Fruit fly (Drosophila melanogaster) whole organism, prepupa: ENCODE results near the gene CG16820.

ENCODE experiments used
- Blimp-1 ChIP-seq: fragments of 200-800 bp; sonication (Bioruptor generic); optimal IDR thresholded peaks from 3 replicates; lab custom pipeline; 2017; ENCODE audit warnings: missing biosample characterization, missing genetic modification characterization, mild to moderate bottlenecking, moderate library complexity, missing genetic modification reagents
- CG10631 ChIP-seq: fragments of 200-800 bp; sonication (Bioruptor generic); optimal IDR thresholded peaks from 2 replicates; lab custom pipeline; 2016; ENCODE audit warnings: missing biosample characterization, missing genetic modification characterization
- CG10669 ChIP-seq: fragments of 200-800 bp; sonication (Bioruptor generic); optimal IDR thresholded peaks from 3 replicates; lab custom pipeline; 2018; ENCODE audit warnings: missing biosample characterization, mild to moderate bottlenecking, missing genetic modification characterization, moderate library complexity
- CG11294 ChIP-seq: fragments of 200-800 bp; sonication (Bioruptor generic); IDR thresholded peaks from 2 replicates; pipeline ENCODE4 v1.3.6; 2022; ENCODE audit warnings: missing biosample characterization, missing genetic modification characterization
- CG11762 ChIP-seq: fragments of 200-800 bp; sonication (Bioruptor generic); optimal IDR thresholded peaks from 3 replicates; lab custom pipeline; 2016; ENCODE audit warnings: missing biosample characterization, missing genetic modification characterization; ENCODE audit not compliant: insufficient read depth
- CG11902 ChIP-seq: fragments of 200-800 bp; sonication (Bioruptor generic); optimal IDR thresholded peaks from 3 replicates; lab custom pipeline; 2016; ENCODE audit warnings: missing biosample characterization, missing genetic modification characterization
- CG15336 ChIP-seq: fragments of 200-800 bp; sonication (Bioruptor generic); IDR thresholded peaks from 2 replicates; pipeline ENCODE4 v1.3.6; 2022; ENCODE audit warnings: missing biosample characterization, missing genetic modification characterization
- CG1621 ChIP-seq: fragments of 200-800 bp; sonication (Bioruptor generic); optimal IDR thresholded peaks from 3 replicates; lab custom pipeline; 2018; ENCODE audit warnings: missing biosample characterization, mild to moderate bottlenecking, missing genetic modification characterization
- CG16779 ChIP-seq: fragments of 200-800 bp; sonication (Bioruptor generic); optimal IDR thresholded peaks from 3 replicates; lab custom pipeline; 2017; ENCODE audit warnings: missing biosample characterization, mild to moderate bottlenecking, missing genetic modification characterization
- CG3032 ChIP-seq: fragments of 200-800 bp; optimal IDR thresholded peaks from 2 replicates; lab custom pipeline; 2019; ENCODE audit warnings: missing biosample characterization, mild to moderate bottlenecking, missing genetic modification characterization, moderate library complexity
- CG31627 ChIP-seq: fragments of 200-800 bp; sonication (Bioruptor generic); optimal IDR thresholded peaks from 3 replicates; lab custom pipeline; 2016; ENCODE audit warnings: missing biosample characterization, missing genetic modification characterization
- CG32006 ChIP-seq: fragments of 200-800 bp; sonication (Bioruptor generic); optimal IDR thresholded peaks from 3 replicates; lab custom pipeline; 2017; ENCODE audit warnings: missing biosample characterization, mild to moderate bottlenecking, missing genetic modification characterization
- CG3919 ChIP-seq: fragments of 200-800 bp; sonication (Bioruptor generic); optimal IDR thresholded peaks from 3 replicates; lab custom pipeline; 2016; ENCODE audit warnings: missing biosample characterization, missing genetic modification characterization
- CG4318 ChIP-seq: fragments of 200-800 bp; sonication (Bioruptor generic); optimal IDR thresholded peaks from 3 replicates; lab custom pipeline; 2017; ENCODE audit warnings: missing biosample characterization, mild to moderate bottlenecking, missing genetic modification characterization
- CG6276 ChIP-seq: fragments of 200-800 bp; sonication (Bioruptor generic); optimal IDR thresholded peaks from 2 replicates; lab custom pipeline; 2017; ENCODE audit warnings: missing biosample characterization, mild to moderate bottlenecking, missing genetic modification characterization
- CG6792 ChIP-seq: fragments of 200-800 bp; sonication (Bioruptor generic); optimal IDR thresholded peaks from 3 replicates; lab custom pipeline; 2016; ENCODE audit warnings: missing biosample characterization, missing genetic modification characterization
- CG6808 ChIP-seq: fragments of 200-800 bp; sonication (Bioruptor generic); optimal IDR thresholded peaks from 3 replicates; lab custom pipeline; 2017; ENCODE audit warnings: missing biosample characterization, missing genetic modification characterization, mild to moderate bottlenecking, moderate library complexity, missing genetic modification reagents
- CG6854 ChIP-seq: fragments of 200-800 bp; sonication (Bioruptor generic); optimal IDR thresholded peaks from 2 replicates; lab custom pipeline; 2017; ENCODE audit warnings: missing biosample characterization, mild to moderate bottlenecking, missing genetic modification characterization
- CG7368 ChIP-seq: fragments of 200-800 bp; sonication (Bioruptor generic); optimal IDR thresholded peaks from 3 replicates; lab custom pipeline; 2016; ENCODE audit warnings: missing biosample characterization, missing genetic modification characterization
- CG8119 ChIP-seq: fragments of 200-800 bp; sonication (Bioruptor generic); IDR thresholded peaks from 3 replicates; pipeline ENCODE4 v1.3.6; 2022; ENCODE audit warnings: missing biosample characterization, missing genetic modification characterization
- CG8319 ChIP-seq: fragments of 200-800 bp; sonication (Bioruptor generic); optimal IDR thresholded peaks from 3 replicates; lab custom pipeline; 2016; ENCODE audit warnings: missing biosample characterization, missing genetic modification characterization
- CG8632 ChIP-seq: fragments of 200-800 bp; sonication (Bioruptor generic); optimal IDR thresholded peaks from 3 replicates; lab custom pipeline; 2016; ENCODE audit warnings: missing biosample characterization, missing genetic modification characterization
- CG9139 ChIP-seq: fragments of 200-800 bp; sonication (Bioruptor generic); optimal IDR thresholded peaks from 3 replicates; lab custom pipeline; 2017; ENCODE audit warnings: missing biosample characterization, mild to moderate bottlenecking, missing genetic modification characterization
- Eip75B ChIP-seq: fragments of 200-800 bp; sonication (Bioruptor generic); optimal IDR thresholded peaks from 3 replicates; lab custom pipeline; 2016; ENCODE audit warnings: missing biosample characterization, missing genetic modification characterization
- Eip78C ChIP-seq: fragments of 200-800 bp; sonication (Bioruptor generic); peaks from one replicate; lab custom pipeline; 2016; ENCODE audit warnings: missing biosample characterization, missing genetic modification characterization
- Eip93F ChIP-seq: fragments of 200-800 bp; sonication (Bioruptor generic); optimal IDR thresholded peaks from 2 replicates; lab custom pipeline; 2016; ENCODE audit warnings: missing biosample characterization, mild to moderate bottlenecking, missing genetic modification characterization
- Ets96B ChIP-seq: fragments of 200-800 bp; optimal IDR thresholded peaks from 2 replicates; lab custom pipeline; 2019; ENCODE audit warnings: missing biosample characterization, mild to moderate bottlenecking, missing genetic modification characterization, moderate library complexity
- Gug ChIP-seq: fragments of 200-800 bp; sonication (Bioruptor generic); IDR thresholded peaks from 2 replicates; pipeline ENCODE4 v1.3.6; 2022; ENCODE audit warnings: missing biosample characterization, missing genetic modification characterization
- Hr39 ChIP-seq: fragments of 200-800 bp; sonication (Bioruptor generic); optimal IDR thresholded peaks from 2 replicates; lab custom pipeline; 2016; ENCODE audit warnings: missing biosample characterization, missing genetic modification characterization
- Lpt ChIP-seq: fragments of 200-800 bp; sonication (Bioruptor generic); optimal IDR thresholded peaks from 3 replicates; lab custom pipeline; 2016; ENCODE audit warnings: missing biosample characterization, missing genetic modification characterization
- Met ChIP-seq: fragments of 200-800 bp; sonication (Bioruptor generic); optimal IDR thresholded peaks from 3 replicates; lab custom pipeline; 2016; ENCODE audit warnings: missing biosample characterization, missing genetic modification characterization
- OdsH ChIP-seq: fragments of 200-800 bp; sonication (Bioruptor generic); optimal IDR thresholded peaks from 3 replicates; lab custom pipeline; 2016; ENCODE audit warnings: missing biosample characterization, missing genetic modification characterization
- Smox ChIP-seq: fragments of 200-800 bp; sonication (Bioruptor generic); optimal IDR thresholded peaks from 3 replicates; lab custom pipeline; 2016; ENCODE audit warnings: missing biosample characterization, missing genetic modification characterization
- Sox102F ChIP-seq: fragments of 200-800 bp; sonication (Bioruptor generic); optimal IDR thresholded peaks from 2 replicates; lab custom pipeline; 2016; ENCODE audit warnings: missing biosample characterization, mild to moderate bottlenecking, missing genetic modification characterization
- Sox14 ChIP-seq: fragments of 200-800 bp; sonication (Bioruptor generic); optimal IDR thresholded peaks from 3 replicates; lab custom pipeline; 2016; ENCODE audit warnings: missing biosample characterization, missing genetic modification characterization
- Sox15 ChIP-seq: fragments of 200-800 bp; sonication (Bioruptor generic); optimal IDR thresholded peaks from 3 replicates; lab custom pipeline; 2016; ENCODE audit warnings: missing biosample characterization, missing genetic modification characterization
- acj6 ChIP-seq: fragments of 200-800 bp; sonication (Bioruptor generic); optimal IDR thresholded peaks from 3 replicates; lab custom pipeline; 2016; ENCODE audit warnings: missing biosample characterization, missing genetic modification characterization
- cyc ChIP-seq: fragments of 200-800 bp; sonication (Bioruptor generic); optimal IDR thresholded peaks from 3 replicates; lab custom pipeline; 2016; ENCODE audit warnings: missing biosample characterization, missing genetic modification characterization
- dsx ChIP-seq: fragments of 200-800 bp; optimal IDR thresholded peaks from 3 replicates; lab custom pipeline; 2019; ENCODE audit warnings: missing biosample characterization, mild to moderate bottlenecking, missing genetic modification characterization, moderate library complexity; ENCODE audit not compliant: poor library complexity, severe bottlenecking
- eg ChIP-seq: fragments of 200-800 bp; sonication (Bioruptor generic); IDR thresholded peaks from 3 replicates; pipeline ENCODE4 v1.3.6; 2022; ENCODE audit warnings: missing biosample characterization, missing genetic modification characterization
- esn ChIP-seq: fragments of 200-800 bp; sonication (Bioruptor generic); optimal IDR thresholded peaks from 2 replicates; lab custom pipeline; 2016; ENCODE audit warnings: missing biosample characterization, mild to moderate bottlenecking, missing genetic modification characterization, moderate library complexity
- fd85E ChIP-seq: fragments of 200-800 bp; sonication (Bioruptor generic); optimal IDR thresholded peaks from 3 replicates; lab custom pipeline; 2016; ENCODE audit warnings: missing biosample characterization, missing genetic modification characterization
- fkh ChIP-seq: fragments of 200-800 bp; sonication (Bioruptor generic); optimal IDR thresholded peaks from 3 replicates; lab custom pipeline; 2017; ENCODE audit warnings: missing biosample characterization, mild to moderate bottlenecking, missing genetic modification characterization, moderate library complexity
- net ChIP-seq: fragments of 200-800 bp; sonication (Bioruptor generic); optimal IDR thresholded peaks from 3 replicates; lab custom pipeline; 2016; ENCODE audit warnings: missing biosample characterization, missing genetic modification characterization
- pdm3 ChIP-seq: fragments of 200-800 bp; sonication (Bioruptor generic); optimal IDR thresholded peaks from 3 replicates; lab custom pipeline; 2016; ENCODE audit warnings: missing biosample characterization, missing genetic modification characterization
- spab ChIP-seq: fragments of 200-800 bp; sonication (Bioruptor generic); optimal IDR thresholded peaks from 2 replicates; lab custom pipeline; 2017; ENCODE audit warnings: missing biosample characterization, mild to moderate bottlenecking, missing genetic modification characterization, missing genetic modification reagents
- ss ChIP-seq, 2 experiments: fragments of 200-800 bp; sonication (Bioruptor generic); optimal IDR thresholded peaks; 2 replicates in 1 of 2; 3 replicates in 1 of 2; lab custom pipeline; 2017 to 2018; ENCODE audit warnings: mild to moderate bottlenecking in 2 of 2, missing biosample characterization in 2 of 2, missing genetic modification characterization in 2 of 2, moderate library complexity in 1 of 2
- topi ChIP-seq: fragments of 200-800 bp; sonication (Bioruptor generic); optimal IDR thresholded peaks from 3 replicates; lab custom pipeline; 2016; ENCODE audit warnings: missing biosample characterization, missing genetic modification characterization

The CG16820 gene

DNA sequence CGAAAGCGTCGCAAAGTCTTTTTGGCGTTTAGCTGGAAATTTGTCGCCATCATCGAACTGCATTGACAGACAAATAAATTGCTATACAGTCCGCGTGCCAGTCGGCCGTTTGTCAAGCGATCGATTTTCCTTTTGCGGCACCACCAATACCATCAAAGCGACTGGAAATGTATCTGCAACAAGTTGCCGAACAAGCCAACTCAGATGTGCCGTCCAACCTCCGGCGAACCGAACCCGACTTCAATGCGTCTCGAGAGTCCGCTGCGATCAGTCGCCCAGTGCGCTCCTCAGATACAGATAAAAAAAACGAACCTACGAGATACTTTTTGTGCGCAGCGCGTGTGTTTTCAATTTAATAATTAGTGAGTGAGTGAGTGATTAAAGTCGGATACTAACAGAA, 20.6 kb downstream of the CG16820 start (continued):
- TF ChIP-seq fkh (GFP tag; lab: Kevin White, UChicago) (no peak), Eip93F (no peak), OdsH (GFP tag; lab: Kevin White, UChicago) (no peak), esn (GFP tag; lab: Kevin White, UChicago) (no peak), CG9139 (GFP tag; lab: Kevin White, UChicago) (no peak), CG11294 (no peak), Sox14 (GFP tag; lab: Kevin White, UChicago) (no peak)

DNA sequence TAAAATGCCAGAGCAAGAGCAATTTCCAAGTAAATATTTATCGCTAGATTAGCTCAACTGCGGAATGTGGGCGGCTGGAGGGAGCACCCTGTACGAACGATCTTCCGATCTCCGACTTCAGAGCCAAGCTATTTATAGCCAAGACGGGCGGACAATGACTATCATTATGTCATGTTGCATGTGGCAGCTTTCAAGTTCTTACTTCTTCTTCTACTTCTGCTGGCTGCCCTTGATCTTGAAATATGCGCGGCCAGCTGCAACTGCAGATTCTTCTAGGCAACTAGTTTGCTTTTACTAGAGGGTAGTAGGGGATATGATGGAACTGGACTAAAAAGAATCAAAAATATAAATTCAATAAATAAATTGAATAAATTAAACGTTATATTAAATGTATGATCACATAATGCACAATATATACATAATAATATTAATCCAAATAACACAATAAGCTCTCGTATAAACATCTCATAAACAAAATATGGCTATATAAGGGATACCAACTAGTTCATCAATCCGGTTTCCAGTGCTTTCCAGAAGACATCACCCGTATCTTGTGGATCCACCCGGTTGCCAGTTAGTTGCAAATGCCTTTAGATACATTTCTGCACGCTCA, 22.1 kb downstream of the CG16820 start:
- TF ChIP-seq fkh (GFP tag; lab: Kevin White, UChicago) (no peak), CG3919 (peak; percentile 17), Blimp-1 (GFP tag; lab: Kevin White, UChicago) (no peak), ss (GFP tag; optimal IDR thresholded peaks at IDR 0.05; lab: Kevin White, UChicago) (peak; percentile 54 to 65), Met (no peak), CG6854 (GFP tag; lab: Kevin White, UChicago) (no peak), fd85E (GFP tag; lab: Kevin White, UChicago) (no peak), Ets96B (tag; lab: Kevin White, UChicago) (peak; percentile 55), esn (GFP tag; lab: Kevin White, UChicago) (no peak), Eip78C (GFP tag; lab: Kevin White, UChicago) (peak; percentile 71), CG11294 (no peak), CG11902 (no peak), Sox15 (GFP tag; lab: Kevin White, UChicago) (no peak), OdsH (GFP tag; lab: Kevin White, UChicago) (peak; percentile 52), spab (peak; percentile 33), cyc (GFP tag; lab: Kevin White, UChicago) (no peak), acj6 (GFP tag; lab: Kevin White, UChicago) (peak; percentile 19), dsx (GFP tag; lab: Kevin White, UChicago) (peak; percentile 76), CG6792 (no peak), CG7368 (GFP tag; lab: Kevin White, UChicago) (no peak), CG31627 (GFP tag; lab: Kevin White, UChicago) (no peak), Sox14 (GFP tag; lab: Kevin White, UChicago) (peak; percentile 25), Gug (GFP tag; lab: Robert Waterston, UW) (peak; percentile 31; the same call in 1 of the 2 replicates), CG3032 (tag; lab: Kevin White, UChicago) (peak; percentile 70), CG8319 (GFP tag; lab: Kevin White, UChicago) (no peak), CG6276 (GFP tag; lab: Kevin White, UChicago) (peak; percentile 25), CG8119 (GFP tag; lab: Robert Waterston, UW) (peak; percentile 72), CG4318 (GFP tag; lab: Kevin White, UChicago) (peak; percentile 26), Smox (GFP tag; lab: Kevin White, UChicago) (no peak), Eip75B (no peak), eg (GFP tag; lab: Robert Waterston, UW) (peak; percentile 51; the same call in 2 of the 3 replicates), topi (GFP tag; lab: Kevin White, UChicago) (no peak), Sox102F (no peak), CG8632 (GFP tag; lab: Kevin White, UChicago) (no peak), CG1621 (tag; lab: Kevin White, UChicago) (peak; percentile 4), Eip93F (no peak), CG9139 (GFP tag; lab: Kevin White, UChicago) (no peak), CG16779 (tag; lab: Kevin White, UChicago) (no peak), CG6808 (GFP tag; lab: Kevin White, UChicago) (peak; percentile 51), CG10631 (GFP tag; lab: Kevin White, UChicago) (peak; percentile 51), CG32006 (GFP tag; lab: Kevin White, UChicago) (peak; percentile 72), pdm3 (no peak), Lpt (GFP tag; lab: Kevin White, UChicago) (peak; percentile 55), CG10669 (GFP tag; lab: Kevin White, UChicago) (peak; percentile 26), CG15336 (GFP tag; lab: Robert Waterston, UW) (peak; percentile 70), Hr39 (GFP tag; lab: Kevin White, UChicago) (no peak), net (GFP tag; lab: Kevin White, UChicago) (peak; percentile 13), CG11762 (GFP tag; lab: Kevin White, UChicago) (no peak)
